Worm (Caenorhabditis elegans) whole organism, mixed stage, embryonic: ENCODE results near the gene ZK1248.5.
A peak's percentile ranks its signal among the peaks of the same experiment; 100 is the strongest.

Experiments used
- M03D4.4 ChIP-seq: sonication (generic microtip); optimal IDR thresholded peaks from 2 replicates; lab custom pipeline; 2017; ENCODE audit warnings: mild to moderate bottlenecking, missing genetic modification characterization, missing compliant biosample characterization
- bed-3 ChIP-seq: fragments of 200-800 bp; sonication (Bioruptor generic); optimal IDR thresholded peaks from 3 replicates; lab custom pipeline; 2018; ENCODE audit warnings: mild to moderate bottlenecking, missing genetic modification characterization, moderate library complexity, missing compliant biosample characterization
- blmp-1 ChIP-seq: fragments of 150-350 bp; optimal IDR thresholded peaks from 2 replicates; lab custom pipeline; 2014; ENCODE audit warnings: missing biosample characterization, missing genetic modification characterization
- ceh-39 ChIP-seq: fragments of 150-350 bp; optimal IDR thresholded peaks from 2 replicates; lab custom pipeline; 2014; ENCODE audit warnings: missing biosample characterization, missing genetic modification characterization
- ceh-43 ChIP-seq: fragments of 200-800 bp; sonication (Bioruptor generic); optimal IDR thresholded peaks from 2 replicates; lab custom pipeline; 2018; ENCODE audit warnings: mild to moderate bottlenecking, missing genetic modification characterization, moderate library complexity, missing compliant biosample characterization
- ceh-83 ChIP-seq: fragments of 200-800 bp; sonication (Bioruptor generic); optimal IDR thresholded peaks from 2 replicates; lab custom pipeline; 2018; ENCODE audit warnings: mild to moderate bottlenecking, missing genetic modification characterization, missing compliant biosample characterization
- ces-1 ChIP-seq: fragments of 150-350 bp; optimal IDR thresholded peaks from 2 replicates; lab custom pipeline; 2014; ENCODE audit warnings: missing biosample characterization, missing genetic modification reagents, missing genetic modification characterization
- cnd-1 ChIP-seq: fragments of 200-800 bp; sonication (Bioruptor generic); optimal IDR thresholded peaks from 2 replicates; lab custom pipeline; 2018; ENCODE audit warnings: mild to moderate bottlenecking, missing genetic modification characterization, missing compliant biosample characterization
- drap-1 ChIP-seq: fragments of 200-800 bp; sonication (Bioruptor generic); optimal IDR thresholded peaks from 3 replicates; lab custom pipeline; 2018; ENCODE audit warnings: mild to moderate bottlenecking, missing genetic modification characterization, missing compliant biosample characterization
- elt-1 ChIP-seq: sonication (generic microtip); optimal IDR thresholded peaks from 2 replicates; lab custom pipeline; 2017; ENCODE audit warnings: missing genetic modification characterization, mild to moderate bottlenecking, missing compliant biosample characterization, antibody characterized with exemption, moderate library complexity, borderline replicate concordance; ENCODE audit not compliant: insufficient read depth
- elt-3 ChIP-seq: fragments of 150-350 bp; optimal IDR thresholded peaks from 2 replicates; lab custom pipeline; 2014; ENCODE audit warnings: missing biosample characterization, missing genetic modification characterization
- flh-1 ChIP-seq: fragments of 200-800 bp; sonication (Bioruptor generic); optimal IDR thresholded peaks from 2 replicates; lab custom pipeline; 2018; ENCODE audit warnings: mild to moderate bottlenecking, missing genetic modification characterization, moderate library complexity, missing compliant biosample characterization
- ham-2 ChIP-seq: fragments of 200-800 bp; sonication (Bioruptor generic); optimal IDR thresholded peaks from 2 replicates; lab custom pipeline; 2018; ENCODE audit warnings: mild to moderate bottlenecking, missing genetic modification characterization, missing compliant biosample characterization
- hlh-1 ChIP-seq: fragments of 150-350 bp; optimal IDR thresholded peaks from 2 replicates; lab custom pipeline; 2014; ENCODE audit warnings: missing biosample characterization, missing genetic modification reagents, missing genetic modification characterization
- lin-13 ChIP-seq: fragments of 150-350 bp; optimal IDR thresholded peaks from 2 replicates; lab custom pipeline; 2014; ENCODE audit warnings: missing biosample characterization, missing genetic modification characterization
- lin-32 ChIP-seq: fragments of 200-800 bp; sonication (Bioruptor generic); optimal IDR thresholded peaks from 2 replicates; lab custom pipeline; 2018; ENCODE audit warnings: mild to moderate bottlenecking, missing genetic modification characterization, missing compliant biosample characterization
- lsy-2 ChIP-seq: fragments of 150-350 bp; optimal IDR thresholded peaks from 2 replicates; lab custom pipeline; 2014; ENCODE audit warnings: missing biosample characterization, missing genetic modification characterization
- mab-5 ChIP-seq: fragments of 150-350 bp; optimal IDR thresholded peaks from 2 replicates; lab custom pipeline; 2014; ENCODE audit warnings: missing biosample characterization, missing genetic modification characterization
- mep-1 ChIP-seq: fragments of 150-350 bp; optimal IDR thresholded peaks from 2 replicates; lab custom pipeline; 2017; ENCODE audit warnings: missing biosample characterization, missing genetic modification reagents, missing genetic modification characterization, inconsistent platforms
- mls-2 ChIP-seq: sonication (generic microtip); optimal IDR thresholded peaks from 2 replicates; lab custom pipeline; 2016; ENCODE audit warnings: mild to moderate bottlenecking, missing genetic modification characterization, moderate library complexity, missing compliant biosample characterization
- nhr-12 ChIP-seq: fragments of 150-350 bp; optimal IDR thresholded peaks from 2 replicates; lab custom pipeline; 2014; ENCODE audit warnings: missing biosample characterization, missing genetic modification characterization
- nhr-2 ChIP-seq: fragments of 150-350 bp; optimal IDR thresholded peaks from 2 replicates; lab custom pipeline; 2014; ENCODE audit warnings: missing biosample characterization, missing genetic modification characterization
- nhr-237 ChIP-seq: fragments of 150-350 bp; optimal IDR thresholded peaks from 2 replicates; lab custom pipeline; 2014; ENCODE audit warnings: missing biosample characterization, missing genetic modification characterization
- nhr-28 ChIP-seq: fragments of 150-350 bp; optimal IDR thresholded peaks from 2 replicates; lab custom pipeline; 2014; ENCODE audit warnings: missing biosample characterization, missing genetic modification characterization
- nhr-76 ChIP-seq: sonication (generic microtip); optimal IDR thresholded peaks from 2 replicates; lab custom pipeline; 2017; ENCODE audit warnings: missing biosample characterization, missing genetic modification characterization
- pha-4 ChIP-seq: fragments of 150-350 bp; optimal IDR thresholded peaks from 2 replicates; lab custom pipeline; 2018; ENCODE audit warnings: missing biosample characterization, missing genetic modification reagents, missing genetic modification characterization
- sem-2 ChIP-seq: fragments of 200-800 bp; sonication (Bioruptor generic); optimal IDR thresholded peaks from 2 replicates; lab custom pipeline; 2018; ENCODE audit warnings: mild to moderate bottlenecking, missing genetic modification characterization, missing compliant biosample characterization
- snpc-4 ChIP-seq: fragments of 150-350 bp; optimal IDR thresholded peaks from 2 replicates; lab custom pipeline; 2014; ENCODE audit warnings: missing biosample characterization, missing genetic modification characterization
- sptf-1 ChIP-seq: sonication (generic microtip); optimal IDR thresholded peaks from 2 replicates; lab custom pipeline; 2017; ENCODE audit warnings: mild to moderate bottlenecking, missing genetic modification characterization, moderate library complexity, missing compliant biosample characterization
- tbx-8 ChIP-seq: fragments of 200-800 bp; sonication (Bioruptor generic); optimal IDR thresholded peaks from 2 replicates; lab custom pipeline; 2018; ENCODE audit warnings: mild to moderate bottlenecking, missing genetic modification characterization, moderate library complexity, missing compliant biosample characterization
- unc-120 ChIP-seq: sonication (generic microtip); optimal IDR thresholded peaks from 2 replicates; lab custom pipeline; 2017; ENCODE audit warnings: missing genetic modification characterization, missing compliant biosample characterization; ENCODE audit not compliant: poor library complexity, severe bottlenecking
- unc-39 ChIP-seq: fragments of 150-350 bp; optimal IDR thresholded peaks from 2 replicates; lab custom pipeline; 2014; ENCODE audit warnings: missing biosample characterization, missing genetic modification characterization
- unc-62 ChIP-seq: fragments of 150-350 bp; optimal IDR thresholded peaks from 2 replicates; lab custom pipeline; 2014; ENCODE audit warnings: missing biosample characterization, missing genetic modification reagents, missing genetic modification characterization
- zip-8 ChIP-seq: fragments of 150-350 bp; optimal IDR thresholded peaks from 2 replicates; lab custom pipeline; 2014; ENCODE audit warnings: missing biosample characterization, missing genetic modification characterization
- ztf-11 ChIP-seq: fragments of 150-350 bp; optimal IDR thresholded peaks from 2 replicates; lab custom pipeline; 2014; ENCODE audit warnings: missing biosample characterization, missing genetic modification characterization

ZK1248.5 gene

DNA sequence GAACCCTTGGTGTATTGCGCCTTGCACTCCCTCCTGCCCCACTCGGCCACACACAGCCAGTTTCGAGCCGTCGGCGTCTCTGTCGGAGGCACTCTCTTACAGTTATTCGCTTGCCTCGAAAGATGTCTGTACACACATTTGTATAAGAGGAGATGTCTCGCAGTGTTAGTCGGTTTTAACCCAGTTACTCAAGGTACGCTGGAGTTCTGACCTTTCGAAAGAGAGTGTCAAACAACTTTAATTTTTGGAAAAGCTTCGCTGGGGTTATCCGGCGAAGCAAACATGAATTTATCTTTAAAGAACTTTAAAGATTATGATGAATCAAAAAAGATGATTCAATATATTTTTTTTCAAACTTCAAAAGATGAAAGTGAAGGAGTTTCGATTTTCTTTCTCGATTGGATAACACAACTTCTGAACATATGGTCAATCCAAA, 34.4 kb downstream of the ZK1248.5 start:
- TF ChIP-seq drap-1 (GFP tag; lab: Kevin White, UChicago): peak; percentile 92
- peak; percentile 87 for TF ChIP-seq tbx-8 (GFP tag; lab: Kevin White, UChicago)
- peak; percentile 89 for TF ChIP-seq ham-2
- peak; percentile 75 for TF ChIP-seq elt-3
- TF ChIP-seq snpc-4 (tag; lab: Kevin White, UChicago): no peak
- peak; percentile 11 for TF ChIP-seq flh-1 (GFP tag; lab: Kevin White, UChicago)
- peak; percentile 57 for TF ChIP-seq elt-1
- peak; percentile 24 for TF ChIP-seq blmp-1 (tag; lab: Kevin White, UChicago)
- TF ChIP-seq lin-32 (GFP tag; lab: Kevin White, UChicago): peak; percentile 64
- TF ChIP-seq sem-2 (GFP tag; lab: Kevin White, UChicago): peak; percentile 81
- peak; percentile 92 for TF ChIP-seq mab-5 (tag; lab: Kevin White, UChicago)
- peak; percentile 92 for TF ChIP-seq ceh-39 (tag; lab: Kevin White, UChicago)
- peak; percentile 9 for TF ChIP-seq nhr-12 (tag; lab: Kevin White, UChicago)
- no peak for TF ChIP-seq zip-8 (tag; lab: Kevin White, UChicago)
- TF ChIP-seq nhr-237 (tag; lab: Kevin White, UChicago): peak; percentile 98
- TF ChIP-seq nhr-28 (tag; lab: Kevin White, UChicago): peak; percentile 49
- TF ChIP-seq mep-1: peak; percentile 99
- TF ChIP-seq sptf-1: peak; percentile 92
- peak; percentile 89 for TF ChIP-seq ceh-83 (GFP tag; lab: Kevin White, UChicago)
- peak; percentile 87 for TF ChIP-seq cnd-1
- peak; percentile 92 for TF ChIP-seq unc-120 (tag; lab: Kevin White, UChicago)
- peak; percentile 90 for TF ChIP-seq unc-62 (GFP tag; lab: Kevin White, UChicago)
- TF ChIP-seq nhr-2 (tag; lab: Kevin White, UChicago): peak; percentile 76
- peak; percentile 100 for TF ChIP-seq ces-1 (GFP tag; lab: Kevin White, UChicago)
- TF ChIP-seq unc-39 (tag; lab: Kevin White, UChicago): peak; percentile 74
- peak; percentile 80 for TF ChIP-seq ztf-11 (tag; lab: Kevin White, UChicago)
- no peak for TF ChIP-seq nhr-76 (tag; lab: Kevin White, UChicago)
- peak; percentile 84 for TF ChIP-seq lsy-2 (tag; lab: Kevin White, UChicago)
- TF ChIP-seq bed-3 (GFP tag; lab: Kevin White, UChicago): peak; percentile 55
- peak; percentile 97 for TF ChIP-seq pha-4 (tag; lab: Kevin White, UChicago)
- TF ChIP-seq lin-13 (tag; lab: Kevin White, UChicago): peak; percentile 86
- peak; percentile 73 for TF ChIP-seq ceh-43
- peak; percentile 81 for TF ChIP-seq hlh-1 (tag; lab: Kevin White, UChicago)
- TF ChIP-seq M03D4.4 (tag; lab: Kevin White, UChicago): peak; percentile 82
- TF ChIP-seq mls-2: peak; percentile 95

ce11 chrII:5845441-5845840, 35.1 kb downstream of the ZK1248.5 start, which contains the start of the genes ZK1248.17 and H41C03.3:
TSS of gene ZK1248.17 (minus strand) at chrII:5845541.
TSS of gene H41C03.3 (plus strand) at chrII:5845777.
- TF ChIP-seq sptf-1: no peak
- no peak for TF ChIP-seq bed-3 (GFP tag; lab: Kevin White, UChicago)
- no peak for TF ChIP-seq ceh-39 (tag; lab: Kevin White, UChicago)
- TF ChIP-seq drap-1 (GFP tag; lab: Kevin White, UChicago): no peak
- TF ChIP-seq lin-32 (GFP tag; lab: Kevin White, UChicago): no peak
- no peak for TF ChIP-seq pha-4 (tag; lab: Kevin White, UChicago)
- no peak for TF ChIP-seq unc-62 (GFP tag; lab: Kevin White, UChicago)
- no peak for TF ChIP-seq lin-13 (tag; lab: Kevin White, UChicago)
- TF ChIP-seq mls-2: no peak
- TF ChIP-seq lsy-2 (tag; lab: Kevin White, UChicago): no peak
- TF ChIP-seq snpc-4 (tag; lab: Kevin White, UChicago): no peak

DNA sequence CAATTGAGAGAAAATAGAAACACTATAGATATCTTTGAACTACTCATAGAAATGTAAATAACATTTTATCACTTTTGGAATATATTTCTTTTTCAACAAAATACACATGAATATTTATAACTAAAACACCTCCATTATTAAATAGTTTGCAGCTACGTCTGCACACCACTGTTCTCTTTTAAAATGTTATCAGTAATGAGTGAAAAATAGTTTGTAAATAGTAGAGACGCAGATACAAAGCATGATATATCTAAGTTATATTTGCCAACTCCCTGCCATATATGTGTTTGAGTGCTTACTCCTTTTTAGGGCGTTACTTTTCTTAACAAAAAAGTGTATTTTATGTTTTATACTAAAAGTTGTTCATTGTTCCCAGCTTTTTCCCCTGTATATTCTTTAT, 35.9 kb downstream of the ZK1248.5 start:
- TF ChIP-seq zip-8 (tag; lab: Kevin White, UChicago): no peak
- TF ChIP-seq cnd-1: no peak
- TF ChIP-seq elt-1: no peak
- TF ChIP-seq lin-13 (tag; lab: Kevin White, UChicago): no peak
- TF ChIP-seq sptf-1: no peak
- no peak for TF ChIP-seq mls-2
- TF ChIP-seq nhr-12 (tag; lab: Kevin White, UChicago): no peak
- TF ChIP-seq ces-1 (GFP tag; lab: Kevin White, UChicago): no peak
- no peak for TF ChIP-seq ztf-11 (tag; lab: Kevin White, UChicago)
- TF ChIP-seq drap-1 (GFP tag; lab: Kevin White, UChicago): no peak
- TF ChIP-seq unc-120 (tag; lab: Kevin White, UChicago): no peak
- no peak for TF ChIP-seq unc-39 (tag; lab: Kevin White, UChicago)
- TF ChIP-seq nhr-237 (tag; lab: Kevin White, UChicago): no peak
- TF ChIP-seq bed-3 (GFP tag; lab: Kevin White, UChicago): no peak
- no peak for TF ChIP-seq ham-2
- no peak for TF ChIP-seq unc-62 (GFP tag; lab: Kevin White, UChicago)
- TF ChIP-seq snpc-4 (tag; lab: Kevin White, UChicago): no peak
- no peak for TF ChIP-seq nhr-76 (tag; lab: Kevin White, UChicago)
- TF ChIP-seq, all 35 proteins: peak for 0
